Fruit fly (Drosophila melanogaster) whole organism, wandering third instar larva: ENCODE results near the gene CG15167.

Experiments
- Abd-B ChIP-seq: fragments of >200 bp; optimal IDR thresholded peaks from 2 replicates; lab custom pipeline; 2017; ENCODE audit warnings: missing biosample characterization, missing genetic modification characterization
- CG32264 ChIP-seq: fragments of 200-800 bp; sonication (Bioruptor generic); optimal IDR thresholded peaks from 2 replicates; lab custom pipeline; 2016; ENCODE audit warnings: missing biosample characterization, missing genetic modification characterization
- CrebA ChIP-seq: fragments of 200-800 bp; sonication (Bioruptor generic); optimal IDR thresholded peaks from 2 replicates; lab custom pipeline; 2016; ENCODE audit warnings: missing biosample characterization, mild to moderate bottlenecking, missing genetic modification characterization, borderline replicate concordance
- Dfd ChIP-seq: fragments of >200 bp; optimal IDR thresholded peaks from 2 replicates; lab custom pipeline; 2017; ENCODE audit warnings: missing biosample characterization, missing genetic modification characterization
- Dif ChIP-seq: fragments of 200-275, 200-300 bp; sonication (Bioruptor generic); optimal IDR thresholded peaks from 2 replicates; lab custom pipeline; 2018; ENCODE audit warnings: missing biosample characterization, missing genetic modification characterization; ENCODE audit not compliant: partially characterized antibody
- GATAd ChIP-seq: sonication (Bioruptor generic); optimal IDR thresholded peaks from 2 replicates; lab custom pipeline; 2016; ENCODE audit warnings: missing biosample characterization, missing genetic modification characterization
- HLH106 ChIP-seq: fragments of 200-800 bp; optimal IDR thresholded peaks from 3 replicates; lab custom pipeline; 2019; ENCODE audit warnings: missing biosample characterization, mild to moderate bottlenecking, missing genetic modification characterization, moderate library complexity
- Hnf4 ChIP-seq: fragments of 200-800 bp; sonication (Bioruptor generic); optimal IDR thresholded peaks from 2 replicates; lab custom pipeline; 2016; ENCODE audit warnings: missing biosample characterization, mild to moderate bottlenecking, missing genetic modification characterization
- Hr78 ChIP-seq: fragments of >200 bp; optimal IDR thresholded peaks from 2 replicates; lab custom pipeline; 2017; ENCODE audit warnings: missing biosample characterization, missing genetic modification characterization
- Hr83 ChIP-seq: fragments of 200-300 bp; sonication (Bioruptor generic); optimal IDR thresholded peaks from 2 replicates; lab custom pipeline; 2016; ENCODE audit warnings: missing biosample characterization, mild to moderate bottlenecking, missing genetic modification characterization, moderate library complexity; ENCODE audit not compliant: poor library complexity, severe bottlenecking
- Jra ChIP-seq: sonication (Bioruptor generic); optimal IDR thresholded peaks from 2 replicates; lab custom pipeline; 2016; ENCODE audit warnings: missing biosample characterization, missing genetic modification characterization
- Mio ChIP-seq: sonication (Bioruptor generic); optimal IDR thresholded peaks from 2 replicates; lab custom pipeline; 2016; ENCODE audit warnings: missing biosample characterization, missing genetic modification characterization
- N ChIP-seq: fragments of >200 bp; optimal IDR thresholded peaks from 2 replicates; lab custom pipeline; 2018; ENCODE audit warnings: missing biosample characterization, missing external identifiers, missing genetic modification characterization
- OdsH ChIP-seq: fragments of 200-800 bp; sonication (Bioruptor generic); optimal IDR thresholded peaks from 2 replicates; lab custom pipeline; 2016; ENCODE audit warnings: missing biosample characterization, mild to moderate bottlenecking, missing genetic modification characterization
- Rel ChIP-seq, 2 experiments: fragments of 200-800 bp; sonication (Bioruptor generic) in 1 of 2; optimal IDR thresholded peaks; 2 replicates in 1 of 2; 3 replicates in 1 of 2; lab custom pipeline; 2016 to 2019; ENCODE audit warnings: mild to moderate bottlenecking in 2 of 2, missing biosample characterization in 2 of 2, missing genetic modification characterization in 2 of 2, moderate library complexity in 1 of 2
- Sp1 ChIP-seq: fragments of 200-800 bp; sonication (Bioruptor generic); optimal IDR thresholded peaks from 3 replicates; lab custom pipeline; 2019; ENCODE audit warnings: missing biosample characterization, mild to moderate bottlenecking, missing genetic modification characterization, moderate library complexity
- Vsx2 ChIP-seq: fragments of 200-300, 225-300 bp; sonication (Bioruptor generic); optimal IDR thresholded peaks from 2 replicates; lab custom pipeline; 2018; ENCODE audit warnings: missing biosample characterization, missing genetic modification characterization; ENCODE audit not compliant: partially characterized antibody
- br ChIP-seq: fragments of 200-800 bp; sonication (Bioruptor generic); optimal IDR thresholded peaks from 2 replicates; lab custom pipeline; 2016; ENCODE audit warnings: missing biosample characterization, missing genetic modification characterization
- brk ChIP-seq: fragments of 200-800 bp; sonication (Bioruptor generic); optimal IDR thresholded peaks from 2 replicates; lab custom pipeline; 2016; ENCODE audit warnings: missing biosample characterization, mild to moderate bottlenecking, missing genetic modification characterization
- dl ChIP-seq, 2 experiments: fragments of 175-275, 200-275 bp in 1 of 2; fragments of 200-275 bp in 1 of 2; sonication (Bioruptor generic); optimal IDR thresholded peaks; lab custom pipeline; 2018; ENCODE audit warnings: mild to moderate bottlenecking in 2 of 2, missing biosample characterization in 2 of 2, missing genetic modification characterization in 2 of 2, moderate library complexity in 2 of 2; ENCODE audit not compliant: partially characterized antibody in 2 of 2, insufficient read depth in 1 of 2
- dmrt93B ChIP-seq: fragments of 200-800 bp; sonication (Bioruptor generic); optimal IDR thresholded peaks from 2 replicates; lab custom pipeline; 2018; ENCODE audit warnings: missing biosample characterization, mild to moderate bottlenecking, missing genetic modification characterization
- dsf ChIP-seq: sonication (Bioruptor generic); optimal IDR thresholded peaks from 2 replicates; lab custom pipeline; 2016; ENCODE audit warnings: missing biosample characterization, missing genetic modification characterization, borderline replicate concordance
- ey ChIP-seq: fragments of 200-800 bp; sonication (Bioruptor generic); optimal IDR thresholded peaks from 2 replicates; lab custom pipeline; 2016; ENCODE audit warnings: missing biosample characterization, missing genetic modification characterization
- fru ChIP-seq: fragments of 200-800 bp; sonication (Bioruptor generic); optimal IDR thresholded peaks from 3 replicates; lab custom pipeline; 2016; ENCODE audit warnings: missing biosample characterization, mild to moderate bottlenecking, missing genetic modification characterization
- h ChIP-seq: fragments of 200-800 bp; sonication (Bioruptor generic); optimal IDR thresholded peaks from 3 replicates; lab custom pipeline; 2016; ENCODE audit warnings: missing biosample characterization, mild to moderate bottlenecking, missing genetic modification characterization
- lola ChIP-seq: fragments of >200 bp; optimal IDR thresholded peaks from 2 replicates; lab custom pipeline; 2017; ENCODE audit warnings: missing biosample characterization, missing genetic modification characterization
- pan ChIP-seq: fragments of >200 bp; optimal IDR thresholded peaks from 2 replicates; lab custom pipeline; 2017
- psq ChIP-seq: fragments of 200-800 bp; sonication (Bioruptor generic); optimal IDR thresholded peaks from 3 replicates; lab custom pipeline; 2017; ENCODE audit warnings: missing biosample characterization, mild to moderate bottlenecking, missing genetic modification characterization, moderate library complexity
- rgr ChIP-seq: fragments of 200-800 bp; sonication (Bioruptor generic); optimal IDR thresholded peaks from 3 replicates; lab custom pipeline; 2016; ENCODE audit warnings: missing biosample characterization, mild to moderate bottlenecking, missing genetic modification characterization
- sage ChIP-seq: fragments of 200-800 bp; sonication (Bioruptor generic); optimal IDR thresholded peaks from 2 replicates; lab custom pipeline; 2016; ENCODE audit warnings: missing biosample characterization, mild to moderate bottlenecking, missing genetic modification characterization
- sv ChIP-seq: fragments of 200-800 bp; sonication (Bioruptor generic); optimal IDR thresholded peaks from 3 replicates; lab custom pipeline; 2016; ENCODE audit warnings: missing biosample characterization, missing genetic modification characterization
- tai ChIP-seq: sonication (Bioruptor generic); optimal IDR thresholded peaks from 2 replicates; lab custom pipeline; 2016; ENCODE audit warnings: missing biosample characterization, missing genetic modification characterization
- woc ChIP-seq: sonication (Bioruptor generic); optimal IDR thresholded peaks from 2 replicates; lab custom pipeline; 2016; ENCODE audit warnings: missing biosample characterization, mild to moderate bottlenecking, missing genetic modification characterization

Gene CG15167

dm6 chr2L:18752038-18752437 lies 11.9 kb downstream of the CG15167 start:
- TF ChIP-seq Jra (GFP tag; lab: Kevin White, UChicago): no peak
- TF ChIP-seq Abd-B (GFP tag; lab: Kevin White, UChicago): no peak
- TF ChIP-seq OdsH (GFP tag; lab: Kevin White, UChicago): no peak
- TF ChIP-seq sage: no peak
- no peak for TF ChIP-seq Hr78 (GFP tag; lab: Kevin White, UChicago)
- TF ChIP-seq brk (GFP tag; lab: Kevin White, UChicago): no peak
- no peak for TF ChIP-seq Dif (GFP tag; lab: Kevin White, UChicago)
- no peak for TF ChIP-seq Rel (GFP tag; optimal IDR thresholded peaks at IDR 0.05; lab: Kevin White, UChicago)
- no peak for TF ChIP-seq Rel (tag; optimal IDR thresholded peaks at IDR 0.05; lab: Kevin White, UChicago)
- no peak for TF ChIP-seq ey (GFP tag; lab: Kevin White, UChicago)
- no peak for TF ChIP-seq Hnf4 (GFP tag; lab: Kevin White, UChicago)
- no peak for TF ChIP-seq sv (GFP tag; lab: Kevin White, UChicago)
- TF ChIP-seq Vsx2 (GFP tag; lab: Kevin White, UChicago): no peak
- TF ChIP-seq tai (GFP tag; lab: Kevin White, UChicago): no peak
- TF ChIP-seq psq (GFP tag; lab: Kevin White, UChicago): no peak

DNA sequence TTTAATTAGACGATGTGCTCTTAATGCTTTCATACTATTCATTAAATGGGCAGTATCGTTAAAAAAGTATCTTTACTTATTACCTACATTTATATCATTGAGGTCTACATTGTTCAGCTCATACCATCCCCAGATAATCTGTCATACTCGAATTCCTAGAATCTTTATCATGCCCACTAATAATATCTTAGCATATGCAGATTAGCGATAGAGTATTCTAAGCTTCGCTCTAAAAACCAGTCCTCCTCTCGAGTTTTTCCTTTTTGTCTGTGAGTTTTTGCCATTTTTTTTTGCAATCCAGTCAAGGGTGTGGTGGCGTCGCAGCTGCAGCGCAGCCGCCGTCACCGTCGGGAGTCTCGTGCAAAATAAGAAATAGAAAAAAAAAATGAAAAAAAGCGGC lies 12.7 kb downstream of the CG15167 start:
- TF ChIP-seq dmrt93B (GFP tag; lab: Kevin White, UChicago) (no peak), brk (GFP tag; lab: Kevin White, UChicago) (no peak), N (GFP tag; lab: Kevin White, UChicago) (no peak), Mio (GFP tag; lab: Kevin White, UChicago) (no peak), pan (no peak), dsf (GFP tag; lab: Kevin White, UChicago) (no peak), tai (GFP tag; lab: Kevin White, UChicago) (no peak)
- TF ChIP-seq, all 38 proteins: peak for 0

dm6 chr2L:18753242-18753641 lies 13.1 kb downstream of the CG15167 start:
- TF ChIP-seq lola (GFP tag; lab: Kevin White, UChicago) (no peak), ey (GFP tag; lab: Kevin White, UChicago) (no peak), Sp1 (GFP tag; lab: Kevin White, UChicago) (no peak), GATAd (GFP tag; lab: Kevin White, UChicago) (no peak), Vsx2 (GFP tag; lab: Kevin White, UChicago) (no peak), psq (GFP tag; lab: Kevin White, UChicago) (no peak), woc (GFP tag; lab: Kevin White, UChicago) (no peak), OdsH (GFP tag; lab: Kevin White, UChicago) (no peak), Hr83 (GFP tag; lab: Kevin White, UChicago) (no peak), pan (no peak), Dif (GFP tag; lab: Kevin White, UChicago) (no peak), tai (GFP tag; lab: Kevin White, UChicago) (no peak), br (no peak), rgr (GFP tag; lab: Kevin White, UChicago) (no peak), Abd-B (GFP tag; lab: Kevin White, UChicago) (no peak)

- TF ChIP-seq Dfd: no peak
- TF ChIP-seq tai (GFP tag; lab: Kevin White, UChicago): no peak
- no peak for TF ChIP-seq CG32264
- TF ChIP-seq h (GFP tag; lab: Kevin White, UChicago): no peak
- TF ChIP-seq fru (GFP tag; lab: Kevin White, UChicago): no peak
- TF ChIP-seq Vsx2 (GFP tag; lab: Kevin White, UChicago): no peak
Observed at dm6 chr2L:18765760-18766159, 25.6 kb downstream of the CG15167 start.

DNA sequence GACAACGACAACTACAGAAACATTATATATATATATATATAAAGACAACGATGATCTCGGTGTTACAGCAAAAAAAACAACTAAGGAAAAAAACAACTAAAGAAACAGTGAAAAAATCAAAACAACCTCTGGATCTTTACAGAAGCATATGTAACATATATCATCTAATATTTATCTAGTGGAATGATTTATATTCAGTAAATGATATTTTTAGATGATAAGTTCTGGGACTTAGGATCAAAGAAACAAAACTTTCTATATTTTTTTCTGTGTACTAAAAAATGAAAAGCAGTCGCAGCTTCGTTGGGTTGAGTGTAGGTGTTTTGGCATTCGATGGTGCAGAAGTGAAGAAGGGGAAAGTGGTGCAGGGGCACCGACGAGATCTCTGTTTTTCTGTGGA lies 27.0 kb downstream of the CG15167 start:
- TF ChIP-seq pan: no peak
- TF ChIP-seq N (GFP tag; lab: Kevin White, UChicago): no peak
- no peak for TF ChIP-seq CrebA (GFP tag; lab: Kevin White, UChicago)
- no peak for TF ChIP-seq Vsx2 (GFP tag; lab: Kevin White, UChicago)
- no peak for TF ChIP-seq sage
- no peak for TF ChIP-seq dl (GFP tag; optimal IDR thresholded peaks at IDR 0.05; lab: Kevin White, UChicago; ENCODE audit: insufficient read depth in 1 of 2, partially characterized antibody in 2 of 2)
- TF ChIP-seq psq (GFP tag; lab: Kevin White, UChicago): no peak
- TF ChIP-seq OdsH (GFP tag; lab: Kevin White, UChicago): no peak
- no peak for TF ChIP-seq HLH106 (tag; lab: Kevin White, UChicago)
- TF ChIP-seq Mio (GFP tag; lab: Kevin White, UChicago): no peak
